Worm (Caenorhabditis elegans): ENCODE measurements around the gene mob-2.
A peak's percentile ranks its signal among the peaks of the same experiment; 100 is the strongest.

The mob-2 gene

DNA sequence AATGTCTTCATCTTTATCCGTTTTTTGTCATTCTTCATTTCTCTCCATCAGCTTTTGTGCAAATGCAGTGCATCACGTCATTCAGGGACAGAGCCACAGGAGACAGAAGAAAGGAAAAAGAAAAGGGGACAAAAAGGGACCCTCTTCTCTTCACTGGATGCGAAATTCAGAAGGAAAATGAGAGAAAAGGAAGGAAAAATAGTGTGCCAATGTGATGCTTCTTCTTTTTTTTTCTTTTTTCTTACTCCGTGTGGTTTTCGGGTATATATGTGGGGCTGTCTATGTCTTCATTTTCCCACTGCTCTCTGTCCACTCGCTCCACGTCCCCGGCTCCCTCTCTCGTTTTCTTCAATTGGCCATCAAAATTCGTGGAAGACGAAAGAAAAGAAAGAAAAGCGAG is 40.6 kb upstream of the mob-2 start (continued):
- TF ChIP-seq cey-2 (tag; optimal IDR thresholded peaks at IDR 0.05; ENCODE audit: borderline replicate concordance, insufficient read depth) (no peak), T20F7.1 (GFP tag; optimal IDR thresholded peaks at IDR 0.05) (no peak), F10B5.3 (tag; optimal IDR thresholded peaks at IDR 0.05) (no peak), dmd-6 (GFP tag; IDR thresholded peaks at IDR 0.05) (no peak), egl-43 (GFP tag; IDR thresholded peaks at IDR 0.05) (0 out of 2 replicates have a peak, but pooled peaks have one; percentile 18), F26F4.8 (GFP tag; conservative IDR thresholded peaks at IDR 0.05) (no peak), nhr-10 (tag; optimal IDR thresholded peaks at IDR 0.05) (no peak), mdl-1 (tag; optimal IDR thresholded peaks at IDR 0.05) (peak in 1 of 2 experiments; percentile 32), D1046.2 (GFP tag; IDR thresholded peaks at IDR 0.05) (no peak), tra-1 (GFP tag; IDR thresholded peaks at IDR 0.05) (no peak), unc-130 (GFP tag; optimal IDR thresholded peaks at IDR 0.05) (no peak), ztf-11 (tag; optimal IDR thresholded peaks at IDR 0.05) (no peak), ceh-20 (GFP tag; IDR thresholded peaks at IDR 0.05) (no peak), ceh-32 (tag; optimal IDR thresholded peaks at IDR 0.05; ENCODE audit: poor library complexity) (no peak), Y75B8A.6 (GFP tag; IDR thresholded peaks at IDR 0.05) (no peak), lsy-2 (tag; optimal IDR thresholded peaks at IDR 0.05) (peak in 1 of 2 experiments; percentile 61), lin-13 (GFP tag; optimal IDR thresholded peaks at IDR 0.05) (no peak), lin-39 (tag; optimal IDR thresholded peaks at IDR 0.05) (no peak), mxl-3 (GFP tag; optimal IDR thresholded peaks at IDR 0.05) (no peak), nhr-48 (tag; optimal IDR thresholded peaks at IDR 0.05) (no peak), skn-1 (tag; optimal IDR thresholded peaks at IDR 0.05) (no peak)

DNA sequence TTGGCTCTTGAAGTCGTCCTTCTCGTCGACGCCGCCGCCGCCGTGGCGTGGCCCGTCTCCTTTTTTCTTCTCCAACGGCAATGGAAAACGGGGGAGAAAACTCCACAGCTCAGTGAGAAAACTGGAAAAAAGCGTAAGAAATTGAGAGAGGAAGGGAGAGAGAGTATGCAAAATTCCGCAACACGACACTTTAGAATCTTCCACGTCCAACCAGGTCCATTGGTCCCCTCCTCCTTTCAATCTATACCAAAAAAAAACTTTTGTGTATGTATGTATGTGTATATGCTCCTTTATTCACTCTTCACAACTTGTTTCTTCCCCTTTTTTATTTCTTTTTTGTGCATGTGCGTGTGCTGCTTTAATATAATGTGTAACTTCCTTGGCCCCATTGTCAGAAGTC is 39.2 kb upstream of the mob-2 start:
- TF ChIP-seq dmd-8 (GFP tag; IDR thresholded peaks at IDR 0.05) (no peak), nhr-237 (tag; optimal IDR thresholded peaks at IDR 0.05) (no peak), aha-1 (tag) (peak; percentile 85), ZK337.2 (GFP tag; IDR thresholded peaks at IDR 0.05) (no peak), ceh-82 (tag; optimal IDR thresholded peaks at IDR 0.05) (no peak), spr-3 (GFP tag; optimal IDR thresholded peaks at IDR 0.05) (no peak), unc-62 (GFP tag; optimal IDR thresholded peaks at IDR 0.05 in 1 of 2) (peak in 1 of 2 experiments; percentile 53), unc-62 (tag; optimal IDR thresholded peaks at IDR 0.05) (no peak), F44E2.7 (GFP tag; IDR thresholded peaks at IDR 0.05) (no peak), nhr-42 (GFP tag; IDR thresholded peaks at IDR 0.05) (no peak), Y5F2A.4 (GFP tag; optimal IDR thresholded peaks at IDR 0.05) (no peak), gei-8 (GFP tag; optimal IDR thresholded peaks at IDR 0.05) (no peak), D1046.2 (GFP tag; IDR thresholded peaks at IDR 0.05) (no peak), nhr-41 (GFP tag; IDR thresholded peaks at IDR 0.05) (no peak), set-16 (GFP tag; IDR thresholded peaks at IDR 0.05) (peak; percentile 27; the same call in 1 of the 2 replicates), vab-7 (GFP tag; IDR thresholded peaks at IDR 0.05) (no peak), hmg-1.1 (GFP tag; IDR thresholded peaks at IDR 0.05) (0 out of 2 replicates have a peak, but pooled peaks have one; percentile 14), tra-1 (GFP tag; IDR thresholded peaks at IDR 0.05) (no peak), dmd-9 (GFP tag; IDR thresholded peaks at IDR 0.05) (no peak), dpl-1 (GFP tag; optimal IDR thresholded peaks at IDR 0.05) (no peak), ceh-62 (tag; optimal IDR thresholded peaks at IDR 0.05) (no peak), mdl-1 (tag; optimal IDR thresholded peaks at IDR 0.05) (no peak), arid-1 (GFP tag; conservative IDR thresholded peaks at IDR 0.05) (no peak), hif-1 (tag; optimal IDR thresholded peaks at IDR 0.05) (no peak), nhr-11 (tag; optimal IDR thresholded peaks at IDR 0.05) (no peak), ceh-20 (GFP tag; IDR thresholded peaks at IDR 0.05) (no peak), zfp-3 (GFP tag; conservative IDR thresholded peaks at IDR 0.05) (no peak), nhr-28 (tag; optimal IDR thresholded peaks at IDR 0.05) (no peak), T20F7.1 (GFP tag; optimal IDR thresholded peaks at IDR 0.05) (no peak), unc-130 (GFP tag; optimal IDR thresholded peaks at IDR 0.05) (no peak), F37D6.2 (tag; optimal IDR thresholded peaks at IDR 0.05) (no peak), lin-39 (tag; optimal IDR thresholded peaks at IDR 0.05) (no peak), mep-1 (tag; optimal IDR thresholded peaks at IDR 0.05) (no peak)

Measured in whole organism, L4 larva.